Worm (Caenorhabditis elegans) whole organism, mixed stage, embryonic: ENCODE measurements around the gene shw-1.

Experiments
- mab-5 ChIP-seq: fragments of 150-350 bp; optimal IDR thresholded peaks from 2 replicates; lab custom pipeline; 2014; ENCODE audit warnings: missing biosample characterization, missing genetic modification characterization
- zip-8 ChIP-seq: fragments of 150-350 bp; optimal IDR thresholded peaks from 2 replicates; lab custom pipeline; 2014; ENCODE audit warnings: missing biosample characterization, missing genetic modification characterization

DNA sequence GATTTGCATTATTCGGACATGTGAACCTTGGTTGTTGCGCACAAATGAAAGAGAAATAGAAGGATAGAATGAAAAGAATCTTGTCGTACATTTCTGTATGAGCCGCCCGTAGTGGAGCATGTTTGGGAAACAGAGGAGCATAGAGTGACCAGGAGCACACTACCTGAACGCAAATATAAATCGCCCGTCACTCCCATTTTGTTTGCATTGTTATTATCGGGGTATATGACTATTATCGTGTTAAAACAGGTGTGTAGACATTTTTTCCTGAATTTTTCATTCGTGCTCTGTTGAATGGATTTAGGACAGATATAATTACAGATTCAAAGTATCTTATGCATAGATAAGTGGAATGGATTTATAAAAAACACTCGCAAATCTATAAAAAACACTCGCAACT, 51.9 kb downstream of the shw-1 start, which contains the start of gene K01C8.2:
- no peak for TF ChIP-seq mab-5
- TF ChIP-seq zip-8 (tag; lab: Kevin White, UChicago) = no peak
